Worm (Caenorhabditis elegans) whole organism, L4/young adult: ENCODE data around the gene ncs-5.

Experiments
- W03F9.2 ChIP-seq: fragments of 150-350 bp; optimal IDR thresholded peaks from 2 replicates; lab custom pipeline; 2014; ENCODE audit warnings: missing biosample characterization, missing genetic modification characterization
- dao-5 ChIP-seq: sonication (generic microtip); optimal IDR thresholded peaks from 2 replicates; lab custom pipeline; 2016; ENCODE audit warnings: missing genotype, missing genetic modification characterization, moderate library complexity, missing compliant biosample characterization
- him-1 ChIP-seq: sonication (generic microtip); optimal IDR thresholded peaks from 2 replicates; lab custom pipeline; 2016; ENCODE audit warnings: missing genotype, missing genetic modification reagents, missing genetic modification characterization, missing compliant biosample characterization

ce11 chrV:18838799-18839354 is 19.3 kb downstream of the ncs-5 start, which contains the start of gene nhr-65:
- no peak for TF ChIP-seq W03F9.2
- TF ChIP-seq dao-5 (tag; lab: Kevin White, UChicago), result no peak
- TF ChIP-seq him-1 (tag; lab: Kevin White, UChicago), result no peak
